Worm (Caenorhabditis elegans): ENCODE data around the gene fmi-1.
A peak's percentile ranks its signal among the peaks of the same experiment; 100 is the strongest.

DNA sequence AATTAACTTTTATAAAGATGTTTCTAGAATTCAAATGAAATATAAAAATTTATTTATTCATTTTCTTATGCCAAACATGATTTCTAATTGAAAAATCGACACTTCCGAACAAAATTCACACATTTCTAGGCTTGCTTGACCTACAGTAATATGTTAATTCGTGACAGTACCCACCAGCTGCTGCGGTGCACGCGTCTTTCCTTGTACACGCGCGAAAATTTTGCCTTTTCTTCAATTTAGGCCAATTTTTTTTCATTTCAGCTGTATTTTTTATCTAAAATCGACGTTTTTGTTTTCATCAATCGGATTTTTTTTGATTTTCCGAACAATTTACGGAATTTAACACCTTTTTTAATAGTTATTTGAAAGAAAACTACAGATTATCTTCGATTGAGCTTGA is 18.8 kb upstream of the fmi-1 start:
- TF ChIP-seq ztf-22 (GFP tag; optimal IDR thresholded peaks at IDR 0.05) (no peak), mel-28 (tag; optimal IDR thresholded peaks at IDR 0.05; ENCODE audit: borderline replicate concordance) (no peak), lsy-27 (tag; optimal IDR thresholded peaks at IDR 0.05; ENCODE audit: borderline replicate concordance, insufficient read depth) (no peak), zim-3 (tag; optimal IDR thresholded peaks at IDR 0.05) (no peak), dpl-1 (GFP tag; optimal IDR thresholded peaks at IDR 0.05) (peak; percentile 91), ets-4 (GFP tag; optimal IDR thresholded peaks at IDR 0.05) (no peak)
